Fruit fly (Drosophila melanogaster) whole organism, pupa: ENCODE results near the gene Hmt-1.
A peak's percentile ranks its signal among the peaks of the same experiment; 100 is the strongest.

Experiments used
- CG15710 ChIP-seq: fragments of 200-800 bp; sonication (Bioruptor generic); optimal IDR thresholded peaks from 2 replicates; lab custom pipeline; 2018; ENCODE audit warnings: missing biosample characterization, mild to moderate bottlenecking, missing genetic modification characterization, moderate library complexity
- CG32121 ChIP-seq: fragments of 200-800 bp; sonication (Bioruptor generic); IDR thresholded peaks from 2 replicates; pipeline ENCODE4 v1.3.6; 2022; ENCODE audit warnings: missing biosample characterization, missing genetic modification characterization
- CG34367 ChIP-seq: fragments of 200-800 bp; sonication (Bioruptor generic); optimal IDR thresholded peaks from 2 replicates; lab custom pipeline; 2018; ENCODE audit warnings: missing biosample characterization, mild to moderate bottlenecking, missing genetic modification characterization
- CG4496 ChIP-seq: fragments of 200-800 bp; sonication (Bioruptor generic); IDR thresholded peaks from 3 replicates; pipeline ENCODE4 v1.3.6; 2022; ENCODE audit warnings: missing biosample characterization, missing genetic modification characterization
- CG8159 ChIP-seq: fragments of 200-800 bp; sonication (Bioruptor generic); optimal IDR thresholded peaks from 3 replicates; lab custom pipeline; 2018; ENCODE audit warnings: missing biosample characterization, mild to moderate bottlenecking, missing genetic modification characterization, moderate library complexity
- CG9948 ChIP-seq: fragments of 200-800 bp; sonication (Bioruptor generic); optimal IDR thresholded peaks from 2 replicates; lab custom pipeline; 2018; ENCODE audit warnings: missing biosample characterization, mild to moderate bottlenecking, missing genetic modification characterization, moderate library complexity
- D1 ChIP-seq: fragments of 200-800 bp; sonication (Bioruptor generic); optimal IDR thresholded peaks from 2 replicates; lab custom pipeline; 2018; ENCODE audit warnings: missing biosample characterization, mild to moderate bottlenecking, missing genetic modification characterization, moderate library complexity
- EcR ChIP-seq: fragments of 200-800 bp; sonication (Bioruptor generic); optimal IDR thresholded peaks from 3 replicates; lab custom pipeline; 2019; ENCODE audit warnings: missing biosample characterization, missing genetic modification characterization, mild to moderate bottlenecking, moderate library complexity, missing genetic modification reagents
- Pif1B ChIP-seq: fragments of 200-800 bp; sonication (Bioruptor generic); optimal IDR thresholded peaks from 3 replicates; lab custom pipeline; 2016; ENCODE audit warnings: missing biosample characterization, missing genetic modification characterization
- Snoo ChIP-seq: fragments of 200-800 bp; sonication (Bioruptor generic); optimal IDR thresholded peaks from 3 replicates; lab custom pipeline; 2017; ENCODE audit warnings: missing biosample characterization, mild to moderate bottlenecking, missing genetic modification characterization, inconsistent platforms
- fd96Ca ChIP-seq: fragments of 200-800 bp; sonication (Bioruptor generic); IDR thresholded peaks from 3 replicates; pipeline ENCODE4 v1.3.6; 2022; ENCODE audit warnings: missing biosample characterization, missing genetic modification characterization
- rn ChIP-seq: fragments of 200-800 bp; sonication (Bioruptor generic); IDR thresholded peaks from 2 replicates; pipeline ENCODE4 v1.3.6; 2022; ENCODE audit warnings: missing biosample characterization, missing genetic modification characterization

dm6 chr3R:15807306-15807705 is 50.0 kb downstream of the Hmt-1 start:
- TF ChIP-seq CG32121 (GFP tag; lab: Robert Waterston, UW) (no peak), EcR (GFP tag; lab: Kevin White, UChicago) (no peak), fd96Ca (GFP tag; lab: Robert Waterston, UW) (no peak), CG9948 (no peak), D1 (tag; lab: Kevin White, UChicago) (no peak), Pif1B (GFP tag; lab: Kevin White, UChicago) (no peak), Snoo (tag; lab: Kevin White, UChicago) (peak; percentile 15), CG15710 (no peak), CG4496 (GFP tag; lab: Robert Waterston, UW) (no peak), CG8159 (tag; lab: Kevin White, UChicago) (no peak), CG34367 (no peak), rn (GFP tag; lab: Robert Waterston, UW) (no peak)
